Fruit fly (Drosophila melanogaster) whole organism, adult: Measurements from ENCODE around the gene na.

Source experiments
- CG1620 ChIP-seq: fragments of 200-800 bp; sonication (Bioruptor generic); optimal IDR thresholded peaks from 2 replicates; lab custom pipeline; 2016; ENCODE audit warnings: missing biosample characterization, missing genetic modification characterization
- CG33017 ChIP-seq: fragments of 200-800 bp; sonication (Bioruptor generic); optimal IDR thresholded peaks from 2 replicates; lab custom pipeline; 2018; ENCODE audit warnings: missing biosample characterization, mild to moderate bottlenecking, missing genetic modification characterization, moderate library complexity
- CG7045 ChIP-seq: fragments of 200-800 bp; sonication (Bioruptor generic); optimal IDR thresholded peaks from 2 replicates; lab custom pipeline; 2017; ENCODE audit warnings: missing biosample characterization, mild to moderate bottlenecking, missing genetic modification characterization
- Crg-1 ChIP-seq: fragments of 200-800 bp; sonication (Bioruptor generic); optimal IDR thresholded peaks from 2 replicates; lab custom pipeline; 2016; ENCODE audit warnings: missing biosample characterization, missing genetic modification characterization
- Mnt ChIP-seq: fragments of 200-800 bp; sonication (Bioruptor generic); optimal IDR thresholded peaks from 2 replicates; lab custom pipeline; 2016; ENCODE audit warnings: missing biosample characterization, mild to moderate bottlenecking, missing genetic modification characterization
- bab1 ChIP-seq: fragments of 200-800 bp; sonication (Bioruptor generic); optimal IDR thresholded peaks from 3 replicates; lab custom pipeline; 2019; ENCODE audit warnings: missing biosample characterization, mild to moderate bottlenecking, missing genetic modification characterization, moderate library complexity

dm6 chrX:14289293-14289692, 23.1 kb downstream of the na start, which contains the start of gene CG9400:
- TF ChIP-seq Crg-1 (GFP tag; lab: Kevin White, UChicago) (no peak), Mnt (no peak), CG33017 (tag; lab: Kevin White, UChicago) (no peak), CG1620 (GFP tag; lab: Kevin White, UChicago) (no peak), CG7045 (GFP tag; lab: Kevin White, UChicago) (no peak), bab1 (GFP tag; lab: Kevin White, UChicago) (no peak)
